Worm (Caenorhabditis elegans) whole organism, midembryonic: ENCODE measurements around the gene C04E6.8.

ENCODE experiments used
- cog-1 ChIP-seq: sonication (generic microtip); optimal IDR thresholded peaks from 2 replicates; lab custom pipeline; 2016; ENCODE audit warnings: missing genetic modification characterization, missing compliant biosample characterization
- ztf-23 ChIP-seq: fragments of 200-800 bp; sonication (Bioruptor generic); IDR thresholded peaks from 2 replicates; pipeline ENCODE4 v1.3.6; 2022; ENCODE audit warnings: missing genetic modification reagents, missing genetic modification characterization, missing compliant biosample characterization

DNA sequence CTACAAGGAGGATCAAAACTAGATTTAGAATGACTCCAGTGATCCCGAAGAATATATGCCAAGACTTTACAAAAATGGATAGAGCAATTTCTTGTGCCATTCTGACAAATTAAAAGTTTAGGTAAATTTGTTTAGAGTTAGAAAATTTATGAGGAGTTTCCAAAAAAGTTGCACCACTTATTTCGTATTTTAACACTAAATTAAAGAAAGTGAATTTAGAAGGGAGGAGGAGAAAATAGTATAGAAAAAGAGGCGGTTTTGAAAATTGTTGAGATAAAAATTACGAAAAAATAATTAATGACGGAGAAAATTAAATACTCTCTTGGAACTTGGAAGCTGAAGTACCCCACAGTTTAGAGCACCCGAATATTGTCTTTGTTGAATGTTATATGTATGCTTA lies 22.6 kb upstream of the C04E6.8 start, which contains the start of gene srd-15:
- TF ChIP-seq cog-1 (no peak), ztf-23 (GFP tag; lab: Robert Waterston, UW) (no peak)
